Worm (Caenorhabditis elegans) whole organism, L4 larva: Measurements from ENCODE around the gene vps-2.

Source experiments
- D1046.2 ChIP-seq: fragments of 200-800 bp; sonication (Bioruptor generic); IDR thresholded peaks from 2 replicates; pipeline ENCODE4 v1.3.6; 2022; ENCODE audit warnings: missing genetic modification characterization, missing compliant biosample characterization
- F37D6.2 ChIP-seq: sonication (generic microtip); optimal IDR thresholded peaks from 2 replicates; lab custom pipeline; 2016; ENCODE audit warnings: mild to moderate bottlenecking, missing genetic modification characterization, missing compliant biosample characterization
- F49E8.2 ChIP-seq: sonication (generic microtip); optimal IDR thresholded peaks from 2 replicates; lab custom pipeline; 2016; ENCODE audit warnings: missing compliant biosample characterization, mild to moderate bottlenecking, missing genetic modification characterization, borderline replicate concordance
- R02D3.7 ChIP-seq: fragments of 150-350 bp; sonication (generic microtip); optimal IDR thresholded peaks from 3 replicates; lab custom pipeline; 2014; ENCODE audit warnings: missing biosample characterization, missing genetic modification characterization
- T26A8.4 ChIP-seq: fragments of 200-800 bp; sonication (Bioruptor generic); IDR thresholded peaks from 2 replicates; pipeline ENCODE4 v1.3.6; 2022; ENCODE audit warnings: missing genetic modification characterization, missing compliant biosample characterization
- ZK337.2 ChIP-seq: fragments of 200-800 bp; sonication (Bioruptor generic); IDR thresholded peaks from 2 replicates; pipeline ENCODE4 v1.3.6; 2022; ENCODE audit warnings: missing genetic modification reagents, missing genetic modification characterization, missing compliant biosample characterization
- aha-1 ChIP-seq: fragments of 150-350 bp; peaks from one replicate; lab custom pipeline; 2014; ENCODE audit warnings: missing biosample characterization, missing genetic modification characterization
- arid-1 ChIP-seq: fragments of 200-800 bp; sonication (Bioruptor generic); conservative IDR thresholded peaks from 2 replicates; pipeline ENCODE4 v1.3.6; 2022; ENCODE audit warnings: missing genetic modification reagents, missing genetic modification characterization, missing compliant biosample characterization
- ceh-20 ChIP-seq: fragments of 200-800 bp; sonication (Bioruptor generic); IDR thresholded peaks from 2 replicates; pipeline ENCODE4 v1.3.6; 2022; ENCODE audit warnings: missing genetic modification reagents, missing genetic modification characterization, missing compliant biosample characterization
- ceh-32 ChIP-seq: sonication (generic microtip); optimal IDR thresholded peaks from 2 replicates; lab custom pipeline; 2016; ENCODE audit warnings: mild to moderate bottlenecking, missing genetic modification characterization, missing compliant biosample characterization; ENCODE audit not compliant: poor library complexity
- ceh-62 ChIP-seq: sonication (generic microtip); optimal IDR thresholded peaks from 2 replicates; lab custom pipeline; 2017; ENCODE audit warnings: missing biosample characterization, missing genetic modification characterization
- ces-1 ChIP-seq: fragments of 150-350 bp; sonication (generic microtip); optimal IDR thresholded peaks from 4 replicates; lab custom pipeline; 2014; ENCODE audit warnings: missing biosample characterization, missing genetic modification reagents, missing genetic modification characterization
- daf-12 ChIP-seq: fragments of 150-350 bp; optimal IDR thresholded peaks from 2 replicates; lab custom pipeline; 2014; ENCODE audit warnings: missing biosample characterization, missing genetic modification reagents, missing genetic modification characterization
- daf-19 ChIP-seq: fragments of 200-800 bp; sonication (Bioruptor generic); conservative IDR thresholded peaks from 2 replicates; pipeline ENCODE4 v1.3.6; 2022; ENCODE audit warnings: missing genetic modification characterization, missing compliant biosample characterization
- dmd-6 ChIP-seq: fragments of 200-800 bp; sonication (Bioruptor generic); IDR thresholded peaks from 2 replicates; pipeline ENCODE4 v1.3.6; 2022; ENCODE audit warnings: missing genetic modification reagents, missing genetic modification characterization, missing compliant biosample characterization
- gei-8 ChIP-seq: fragments of 200-800 bp; sonication (Bioruptor generic); optimal IDR thresholded peaks from 2 replicates; lab custom pipeline; 2018; ENCODE audit warnings: mild to moderate bottlenecking, missing genetic modification characterization, missing compliant biosample characterization
- hif-1 ChIP-seq, 2 experiments: sonication (generic microtip); optimal IDR thresholded peaks; 2 replicates each; lab custom pipeline; 2016 to 2017; ENCODE audit warnings: missing compliant biosample characterization in 2 of 2, missing genetic modification characterization in 2 of 2, missing genetic modification reagents in 2 of 2, missing genotype in 2 of 2, mild to moderate bottlenecking in 1 of 2
- hlh-30 ChIP-seq: sonication (generic microtip); optimal IDR thresholded peaks from 2 replicates; lab custom pipeline; 2017; ENCODE audit warnings: antibody characterized with exemption, mild to moderate bottlenecking, missing genetic modification characterization, missing compliant biosample characterization; ENCODE audit not compliant: insufficient read depth
- lim-7 ChIP-seq: fragments of 200-800 bp; sonication (Bioruptor generic); IDR thresholded peaks from 2 replicates; pipeline ENCODE4 v1.3.6; 2022; ENCODE audit warnings: missing genetic modification characterization, missing compliant biosample characterization
- lin-29 ChIP-seq: fragments of 200-800 bp; sonication (Bioruptor generic); IDR thresholded peaks from 2 replicates; pipeline ENCODE4 v1.3.6; 2022; ENCODE audit warnings: missing genetic modification reagents, missing genetic modification characterization, missing compliant biosample characterization
- lsy-2 ChIP-seq, 2 experiments: fragments of 150-350 bp in 1 of 2; sonication (generic microtip) in 1 of 2; optimal IDR thresholded peaks; 2 replicates each; lab custom pipeline; 2014 to 2017; ENCODE audit warnings: missing biosample characterization in 2 of 2, missing genetic modification characterization in 2 of 2
- madf-5 ChIP-seq, 2 experiments: fragments of 200-800 bp; sonication (Bioruptor generic); IDR thresholded peaks; 2 replicates each; pipeline ENCODE4 v1.3.6; 2022; ENCODE audit warnings: missing compliant biosample characterization in 2 of 2, missing genetic modification characterization in 2 of 2
- mdl-1 ChIP-seq, 2 experiments: fragments of 150-350 bp in 1 of 2; sonication (generic microtip) in 1 of 2; optimal IDR thresholded peaks; 2 replicates each; lab custom pipeline; 2014 to 2017; ENCODE audit warnings: missing biosample characterization in 2 of 2, missing genetic modification characterization in 2 of 2
- mxl-3 ChIP-seq: fragments of 200-800 bp; sonication (Bioruptor generic); optimal IDR thresholded peaks from 2 replicates; lab custom pipeline; 2018; ENCODE audit warnings: mild to moderate bottlenecking, missing genetic modification characterization, missing compliant biosample characterization
- nhr-10 ChIP-seq: fragments of 150-350 bp; optimal IDR thresholded peaks from 2 replicates; lab custom pipeline; 2014; ENCODE audit warnings: missing biosample characterization, missing genetic modification characterization
- nhr-237 ChIP-seq: sonication (generic microtip); optimal IDR thresholded peaks from 2 replicates; lab custom pipeline; 2017; ENCODE audit warnings: missing biosample characterization, missing genetic modification characterization
- nhr-25 ChIP-seq: sonication (generic microtip); optimal IDR thresholded peaks from 2 replicates; lab custom pipeline; 2017; ENCODE audit warnings: missing genetic modification characterization, mild to moderate bottlenecking, missing compliant biosample characterization, antibody characterized with exemption, moderate library complexity, borderline replicate concordance; ENCODE audit not compliant: insufficient read depth
- nhr-28 ChIP-seq: fragments of 150-350 bp; optimal IDR thresholded peaks from 2 replicates; lab custom pipeline; 2014; ENCODE audit warnings: missing biosample characterization, missing genetic modification characterization
- nhr-41 ChIP-seq: fragments of 200-800 bp; sonication (Bioruptor generic); IDR thresholded peaks from 2 replicates; pipeline ENCODE4 v1.3.6; 2022; ENCODE audit warnings: missing genetic modification reagents, missing genetic modification characterization, missing compliant biosample characterization
- nhr-42 ChIP-seq: fragments of 200-800 bp; sonication (Bioruptor generic); IDR thresholded peaks from 2 replicates; pipeline ENCODE4 v1.3.6; 2022; ENCODE audit warnings: missing genetic modification characterization, missing compliant biosample characterization
- nhr-6 ChIP-seq: fragments of 150-350 bp; optimal IDR thresholded peaks from 2 replicates; lab custom pipeline; 2014; ENCODE audit warnings: missing biosample characterization, missing genetic modification characterization
- nhr-77 ChIP-seq: fragments of 150-350 bp; optimal IDR thresholded peaks from 2 replicates; lab custom pipeline; 2014; ENCODE audit warnings: missing biosample characterization, missing genetic modification characterization
- set-16 ChIP-seq: fragments of 200-800 bp; sonication (Bioruptor generic); IDR thresholded peaks from 2 replicates; pipeline ENCODE4 v1.3.6; 2022; ENCODE audit warnings: missing genetic modification reagents, missing genetic modification characterization, missing compliant biosample characterization
- skn-1 ChIP-seq: fragments of 150-350 bp; optimal IDR thresholded peaks from 2 replicates; lab custom pipeline; 2014; ENCODE audit warnings: missing biosample characterization, missing genetic modification characterization
- snpc-1.2 ChIP-seq: fragments of 200-800 bp; sonication (Bioruptor generic); IDR thresholded peaks from 2 replicates; pipeline ENCODE4 v1.3.6; 2022; ENCODE audit warnings: missing genetic modification reagents, missing genetic modification characterization, missing compliant biosample characterization
- spr-1 ChIP-seq: sonication (generic microtip); optimal IDR thresholded peaks from 2 replicates; lab custom pipeline; 2016; ENCODE audit warnings: mild to moderate bottlenecking, missing genetic modification characterization, missing compliant biosample characterization
- spr-3 ChIP-seq: fragments of 200-800 bp; sonication (Bioruptor generic); optimal IDR thresholded peaks from 2 replicates; lab custom pipeline; 2018; ENCODE audit warnings: mild to moderate bottlenecking, missing genetic modification characterization, missing compliant biosample characterization
- zfp-2 ChIP-seq: sonication (generic microtip); optimal IDR thresholded peaks from 2 replicates; lab custom pipeline; 2016; ENCODE audit warnings: mild to moderate bottlenecking, missing genetic modification characterization, missing compliant biosample characterization
- zfp-3 ChIP-seq: fragments of 200-800 bp; sonication (Bioruptor generic); conservative IDR thresholded peaks from 2 replicates; pipeline ENCODE4 v1.3.6; 2022; ENCODE audit warnings: missing genetic modification reagents, missing genetic modification characterization, missing compliant biosample characterization

vps-2 gene

ce11 chrII:12816412-12817146 is 48.6 kb upstream of the vps-2 start, which contains the start of gene acl-7 (continued):
- TF ChIP-seq nhr-10 (no peak), dmd-6 (GFP tag; lab: Robert Waterston, UW) (peak; percentile 46; the same call in 1 of the 2 replicates), lim-7 (GFP tag; lab: Robert Waterston, UW) (no peak), mdl-1 (tag; optimal IDR thresholded peaks at IDR 0.05; lab: Kevin White, UChicago) (peak in 1 of 2 experiments; percentile 10), hif-1 (tag; optimal IDR thresholded peaks at IDR 0.05; lab: Kevin White, UChicago) (no peak), snpc-1.2 (GFP tag; lab: Robert Waterston, UW) (no peak), nhr-41 (GFP tag; lab: Robert Waterston, UW) (no peak), set-16 (no peak), arid-1 (GFP tag; lab: Robert Waterston, UW) (no peak), hlh-30 (peak; percentile 41), lsy-2 (tag; optimal IDR thresholded peaks at IDR 0.05; lab: Kevin White, UChicago) (no peak), ces-1 (GFP tag; lab: Kevin White, UChicago) (no peak), R02D3.7 (no peak), daf-12 (tag; lab: Kevin White, UChicago) (no peak), lin-29 (GFP tag; lab: Robert Waterston, UW) (no peak), ceh-20 (GFP tag; lab: Robert Waterston, UW) (no peak), nhr-77 (tag; lab: Kevin White, UChicago) (no peak), zfp-2 (tag; lab: Kevin White, UChicago) (no peak), ZK337.2 (GFP tag; lab: Robert Waterston, UW) (no peak), nhr-42 (no peak), spr-1 (tag; lab: Kevin White, UChicago) (no peak), ceh-32 (tag; lab: Kevin White, UChicago) (no peak), nhr-25 (no peak), F49E8.2 (tag; lab: Kevin White, UChicago) (no peak), ceh-62 (tag; lab: Kevin White, UChicago) (no peak), zfp-3 (GFP tag; lab: Robert Waterston, UW) (no peak), D1046.2 (GFP tag; lab: Robert Waterston, UW) (no peak), aha-1 (no peak), nhr-6 (no peak), gei-8 (GFP tag; lab: Kevin White, UChicago) (no peak), skn-1 (tag; lab: Kevin White, UChicago) (no peak), mxl-3 (GFP tag; lab: Kevin White, UChicago) (no peak), T26A8.4 (GFP tag; lab: Robert Waterston, UW) (no peak), nhr-237 (tag; lab: Kevin White, UChicago) (no peak), spr-3 (no peak), F37D6.2 (tag; lab: Kevin White, UChicago) (no peak), madf-5 (GFP tag; IDR thresholded peaks at IDR 0.05; lab: Robert Waterston, UW) (no peak), nhr-28 (peak; percentile 43)

ce11 chrII:12813253-12813652 is 45.2 kb upstream of the vps-2 start:
- TF ChIP-seq aha-1 = peak; percentile 95
- no peak for TF ChIP-seq daf-19
